Fruit fly (Drosophila melanogaster) whole organism, embryonic: ENCODE measurements around the gene CG32061.

Source experiments
- Aef1 ChIP-seq: fragments of 200-800 bp; sonication (Bioruptor generic); IDR thresholded peaks from 3 replicates; pipeline ENCODE4 v1.3.6; 2022; ENCODE audit warnings: missing biosample characterization, missing genetic modification characterization
- Bdp1 ChIP-seq: fragments of 200-800 bp; sonication (Bioruptor generic); optimal IDR thresholded peaks from 3 replicates; lab custom pipeline; 2016; ENCODE audit warnings: missing biosample characterization, missing genetic modification characterization
- CG10959 ChIP-seq: fragments of 200-800 bp; sonication (Bioruptor generic); IDR thresholded peaks from 2 replicates; pipeline ENCODE4 v1.3.6; 2022; ENCODE audit warnings: missing biosample characterization, missing genetic modification characterization
- CG10979 ChIP-seq: fragments of 200-800 bp; sonication (Bioruptor generic); optimal IDR thresholded peaks from 2 replicates; lab custom pipeline; 2018; ENCODE audit warnings: missing biosample characterization, mild to moderate bottlenecking, missing genetic modification characterization, moderate library complexity
- CG13123 ChIP-seq: fragments of 200-800 bp; sonication (Bioruptor generic); optimal IDR thresholded peaks from 2 replicates; lab custom pipeline; 2016; ENCODE audit warnings: missing biosample characterization, missing genetic modification characterization
- CG13624 ChIP-seq: fragments of 200-800 bp; sonication (Bioruptor generic); optimal IDR thresholded peaks from 2 replicates; lab custom pipeline; 2016; ENCODE audit warnings: missing biosample characterization, missing genetic modification characterization
- CG14860 ChIP-seq: fragments of 200-800 bp; sonication (Bioruptor generic); IDR thresholded peaks from 3 replicates; pipeline ENCODE4 v1.3.6; 2022; ENCODE audit warnings: missing biosample characterization, missing genetic modification characterization; ENCODE audit not compliant: partially characterized antibody
- CG15269 ChIP-seq: fragments of 200-800 bp; sonication (Bioruptor generic); optimal IDR thresholded peaks from 2 replicates; lab custom pipeline; 2018; ENCODE audit warnings: missing biosample characterization, mild to moderate bottlenecking, missing genetic modification characterization, moderate library complexity
- CG16779 ChIP-seq: fragments of 200-800 bp; sonication (Bioruptor generic); IDR thresholded peaks from 2 replicates; pipeline ENCODE4 v1.3.6; 2022; ENCODE audit warnings: missing biosample characterization, missing genetic modification characterization
- CG16813 ChIP-seq: fragments of 200-800 bp; sonication (Bioruptor generic); IDR thresholded peaks from 3 replicates; pipeline ENCODE4 v1.3.6; 2022; ENCODE audit warnings: missing biosample characterization, missing genetic modification characterization; ENCODE audit not compliant: partially characterized antibody
- CG1832 ChIP-seq: fragments of 200-800 bp; sonication (Bioruptor generic); optimal IDR thresholded peaks from 2 replicates; lab custom pipeline; 2017; ENCODE audit warnings: missing biosample characterization, mild to moderate bottlenecking, missing genetic modification characterization, inconsistent platforms
- CG18764 ChIP-seq: fragments of 200-800 bp; sonication (Bioruptor generic); optimal IDR thresholded peaks from 3 replicates; lab custom pipeline; 2016; ENCODE audit warnings: missing biosample characterization, missing genetic modification characterization
- CG2129 ChIP-seq: fragments of 200-800 bp; sonication (Bioruptor generic); IDR thresholded peaks from 2 replicates; pipeline ENCODE4 v1.3.6; 2022; ENCODE audit warnings: missing biosample characterization, missing genetic modification characterization; ENCODE audit not compliant: partially characterized antibody
- CG2202 ChIP-seq: fragments of 200-800 bp; sonication (Bioruptor generic); optimal IDR thresholded peaks from 2 replicates; lab custom pipeline; 2018; ENCODE audit warnings: missing biosample characterization, mild to moderate bottlenecking, missing genetic modification characterization
- CG2875 ChIP-seq: fragments of 200-800 bp; sonication (Bioruptor generic); optimal IDR thresholded peaks from 2 replicates; lab custom pipeline; 2017; ENCODE audit warnings: missing biosample characterization, mild to moderate bottlenecking, missing genetic modification characterization, missing genetic modification reagents
- CG31224 ChIP-seq: fragments of 200-800 bp; sonication (Bioruptor generic); IDR thresholded peaks from 2 replicates; pipeline ENCODE4 v1.3.6; 2022; ENCODE audit warnings: missing biosample characterization, missing genetic modification characterization
- CG32532 ChIP-seq: fragments of 200-800 bp; sonication (Bioruptor generic); IDR thresholded peaks from 2 replicates; pipeline ENCODE4 v1.3.6; 2022; ENCODE audit warnings: missing biosample characterization, missing genetic modification characterization
- CG3995 ChIP-seq: fragments of 200-800 bp; sonication (Bioruptor generic); optimal IDR thresholded peaks from 3 replicates; lab custom pipeline; 2016; ENCODE audit warnings: missing biosample characterization, missing genetic modification characterization
- CG7372 ChIP-seq: fragments of 200-800 bp; sonication (Bioruptor generic); IDR thresholded peaks from 2 replicates; pipeline ENCODE4 v1.3.6; 2022; ENCODE audit warnings: missing biosample characterization, missing genetic modification characterization
- CG8388 ChIP-seq: fragments of 200-800 bp; sonication (Bioruptor generic); optimal IDR thresholded peaks from 2 replicates; lab custom pipeline; 2019; ENCODE audit warnings: missing biosample characterization, mild to moderate bottlenecking, missing genetic modification characterization, moderate library complexity
- CG8944 ChIP-seq: fragments of 200-800 bp; sonication (Bioruptor generic); optimal IDR thresholded peaks from 3 replicates; lab custom pipeline; 2016; ENCODE audit warnings: missing biosample characterization, missing genetic modification characterization
- CG9609 ChIP-seq: fragments of 200-800 bp; sonication (Bioruptor generic); optimal IDR thresholded peaks from 3 replicates; lab custom pipeline; 2016; ENCODE audit warnings: missing biosample characterization, missing genetic modification characterization
- CG9876 ChIP-seq: fragments of 200-800 bp; sonication (Bioruptor generic); optimal IDR thresholded peaks from 2 replicates; lab custom pipeline; 2016; ENCODE audit warnings: missing biosample characterization, missing genetic modification characterization
- CrebB ChIP-seq: fragments of 200-800 bp; sonication (Bioruptor generic); optimal IDR thresholded peaks from 3 replicates; lab custom pipeline; 2018; ENCODE audit warnings: missing biosample characterization, mild to moderate bottlenecking, missing genetic modification characterization
- D ChIP-seq, 2 experiments: fragments of 200-800 bp in 1 of 2; fragments of >200 bp in 1 of 2; sonication (Bioruptor generic) in 1 of 2; optimal IDR thresholded peaks; 2 replicates in 1 of 2; 3 replicates in 1 of 2; lab custom pipeline; 2017; ENCODE audit warnings: mild to moderate bottlenecking in 1 of 2, missing biosample characterization in 1 of 2, missing genetic modification characterization in 1 of 2, missing genetic modification reagents in 1 of 2
- Dbx ChIP-seq: fragments of 200-800 bp; sonication (Bioruptor generic); IDR thresholded peaks from 3 replicates; pipeline ENCODE4 v1.3.6; 2022; ENCODE audit warnings: missing biosample characterization, missing genetic modification characterization
- Dip2 ChIP-seq: fragments of 200-800 bp; sonication (Bioruptor generic); IDR thresholded peaks from 2 replicates; pipeline ENCODE4 v1.3.6; 2022; ENCODE audit warnings: missing biosample characterization, missing genetic modification characterization
- Dll ChIP-seq: fragments of 200-800 bp; sonication (Bioruptor generic); IDR thresholded peaks from 4 replicates; pipeline ENCODE4 v1.3.6; 2022; ENCODE audit warnings: missing biosample characterization, missing genetic modification characterization; ENCODE audit not compliant: partially characterized antibody
- Elba2 ChIP-seq: fragments of 200-800 bp; sonication (Bioruptor generic); optimal IDR thresholded peaks from 3 replicates; lab custom pipeline; 2016; ENCODE audit warnings: missing biosample characterization, missing genetic modification characterization
- H2.0 ChIP-seq: fragments of 200-800 bp; sonication (Bioruptor generic); IDR thresholded peaks from 2 replicates; pipeline ENCODE4 v1.3.6; 2022; ENCODE audit warnings: missing biosample characterization, missing genetic modification characterization
- Hsf ChIP-seq: fragments of 200-800 bp; sonication (Bioruptor generic); optimal IDR thresholded peaks from 3 replicates; lab custom pipeline; 2016; ENCODE audit warnings: missing biosample characterization, missing genetic modification characterization
- PHDP ChIP-seq: fragments of 200-800 bp; sonication (Bioruptor generic); optimal IDR thresholded peaks from 3 replicates; lab custom pipeline; 2018; ENCODE audit warnings: missing biosample characterization, mild to moderate bottlenecking, missing genetic modification characterization, moderate library complexity
- Rx ChIP-seq: fragments of 200-800 bp; sonication (Bioruptor generic); IDR thresholded peaks from 2 replicates; pipeline ENCODE4 v1.3.6; 2022; ENCODE audit warnings: missing biosample characterization, missing genetic modification characterization
- Sox100B ChIP-seq: fragments of 200-800 bp; sonication (Bioruptor generic); optimal IDR thresholded peaks from 3 replicates; lab custom pipeline; 2018; ENCODE audit warnings: missing biosample characterization, mild to moderate bottlenecking, missing genetic modification characterization
- Sox102F ChIP-seq: fragments of 200-800 bp; sonication (Bioruptor generic); optimal IDR thresholded peaks from 2 replicates; lab custom pipeline; 2018; ENCODE audit warnings: missing biosample characterization, mild to moderate bottlenecking, missing genetic modification characterization, moderate library complexity
- abd-A ChIP-seq: fragments of 200-800 bp; sonication (Bioruptor generic); optimal IDR thresholded peaks from 3 replicates; lab custom pipeline; 2019; ENCODE audit warnings: missing biosample characterization, mild to moderate bottlenecking, missing genetic modification characterization, moderate library complexity
- bsh ChIP-seq, 2 experiments: fragments of 200-800 bp; sonication (Bioruptor generic); optimal IDR thresholded peaks; 2 replicates each; lab custom pipeline; 2017 to 2018; ENCODE audit warnings: mild to moderate bottlenecking in 2 of 2, missing biosample characterization in 2 of 2, missing genetic modification characterization in 2 of 2, moderate library complexity in 1 of 2
- gsb ChIP-seq: fragments of 200-800 bp; sonication (Bioruptor generic); IDR thresholded peaks from 2 replicates; pipeline ENCODE4 v1.3.6; 2022; ENCODE audit warnings: missing biosample characterization, missing genetic modification characterization
- gsb-n ChIP-seq: fragments of 200-800 bp; sonication (Bioruptor generic); optimal IDR thresholded peaks from 3 replicates; lab custom pipeline; 2018; ENCODE audit warnings: missing biosample characterization, mild to moderate bottlenecking, missing genetic modification characterization
- hkb ChIP-seq, 2 experiments: fragments of 200-800 bp in 1 of 2; fragments of >200 bp in 1 of 2; sonication (Bioruptor generic) in 1 of 2; IDR thresholded peaks in 1 of 2; optimal IDR thresholded peaks in 1 of 2; 2 replicates each; pipeline versions ENCODE4 v1.3.6 to Lab custom; 2017 to 2022; ENCODE audit warnings: missing biosample characterization in 1 of 2, missing genetic modification characterization in 1 of 2
- jigr1 ChIP-seq: fragments of 200-800 bp; sonication (Bioruptor generic); IDR thresholded peaks from 3 replicates; pipeline ENCODE4 v1.3.6; 2022; ENCODE audit warnings: missing biosample characterization, missing genetic modification characterization
- ken ChIP-seq: fragments of 200-800 bp; sonication (Bioruptor generic); IDR thresholded peaks from 3 replicates; pipeline ENCODE4 v1.3.6; 2022; ENCODE audit warnings: missing biosample characterization, missing genetic modification characterization
- lmd ChIP-seq: fragments of 200-800 bp; sonication (Bioruptor generic); IDR thresholded peaks from 2 replicates; pipeline ENCODE4 v1.3.6; 2022; ENCODE audit warnings: missing biosample characterization, missing genetic modification characterization
- maf-S ChIP-seq: fragments of 200-800 bp; sonication (Bioruptor generic); optimal IDR thresholded peaks from 2 replicates; lab custom pipeline; 2016; ENCODE audit warnings: missing biosample characterization, missing genetic modification characterization
- pros ChIP-seq: fragments of 200-800 bp; sonication (Bioruptor generic); optimal IDR thresholded peaks from 3 replicates; lab custom pipeline; 2019; ENCODE audit warnings: missing biosample characterization, mild to moderate bottlenecking, missing genetic modification characterization, moderate library complexity
- psq ChIP-seq: fragments of 200-800 bp; sonication (Bioruptor generic); optimal IDR thresholded peaks from 2 replicates; lab custom pipeline; 2017; ENCODE audit warnings: missing biosample characterization, missing genetic modification characterization
- ro ChIP-seq: fragments of 200-800 bp; sonication (Bioruptor generic); IDR thresholded peaks from 2 replicates; pipeline ENCODE4 v1.3.6; 2022; ENCODE audit warnings: missing biosample characterization, missing genetic modification characterization
- sens ChIP-seq: fragments of 200-800 bp; sonication (Bioruptor generic); peaks from one replicate; lab custom pipeline; 2016; ENCODE audit warnings: missing biosample characterization, missing genetic modification characterization
- stc ChIP-seq: fragments of 200-800 bp; sonication (Bioruptor generic); IDR thresholded peaks from 2 replicates; pipeline ENCODE4 v1.3.6; 2022; ENCODE audit warnings: missing biosample characterization, missing genetic modification characterization
- tin ChIP-seq: fragments of 200-800 bp; sonication (Bioruptor generic); optimal IDR thresholded peaks from 3 replicates; lab custom pipeline; 2016; ENCODE audit warnings: missing biosample characterization, missing genetic modification characterization
- vfl ChIP-seq: fragments of 200-800 bp; sonication (Bioruptor generic); optimal IDR thresholded peaks from 2 replicates; lab custom pipeline; 2016; ENCODE audit warnings: missing biosample characterization, missing genetic modification characterization

Gene CG32061

dm6 chr3L:10428027-10428426, 35.6 kb upstream of the CG32061 start (continued):
- TF ChIP-seq Rx (no peak; the same call in 1 of the 2 replicates), CG13624 (no peak), maf-S (GFP tag; lab: Kevin White, UChicago) (no peak), CG8944 (no peak), bsh (GFP tag; optimal IDR thresholded peaks at IDR 0.05; lab: Kevin White, UChicago) (peak in 1 of 2 experiments; percentile 80), CG10959 (peak; percentile 19; the same call in 1 of the 2 replicates), D (optimal IDR thresholded peaks at IDR 0.05; lab: Kevin White, UChicago) (no peak), D (GFP tag; optimal IDR thresholded peaks at IDR 0.05; lab: Kevin White, UChicago) (peak; percentile 55), ro (GFP tag; lab: Robert Waterston, UW) (no peak), CG9876 (GFP tag; lab: Kevin White, UChicago) (no peak), vfl (GFP tag; lab: Kevin White, UChicago) (no peak), Sox100B (GFP tag; lab: Kevin White, UChicago) (peak; percentile 41), CG16779 (no peak), Hsf (GFP tag; lab: Kevin White, UChicago) (no peak), hkb (optimal IDR thresholded peaks at IDR 0.05; lab: Kevin White, UChicago) (no peak), hkb (GFP tag; IDR thresholded peaks at IDR 0.05; lab: Robert Waterston, UW) (peak; percentile 53; the same call in 1 of the 2 replicates), PHDP (peak; percentile 46), Aef1 (GFP tag; lab: Robert Waterston, UW) (no peak), CG9609 (no peak), CG14860 (no peak), stc (GFP tag; lab: Robert Waterston, UW) (0 out of 2 replicates have a peak, but pooled peaks have one; percentile 48), gsb (GFP tag; lab: Robert Waterston, UW) (no peak), Bdp1 (GFP tag; lab: Kevin White, UChicago) (no peak), Elba2 (no peak), CG31224 (GFP tag; lab: Robert Waterston, UW) (no peak), CG16813 (GFP tag; lab: Robert Waterston, UW) (no peak), CG2202 (tag; lab: Kevin White, UChicago) (no peak), CG3995 (GFP tag; lab: Kevin White, UChicago) (no peak), CG18764 (GFP tag; lab: Kevin White, UChicago) (peak; percentile 26), lmd (GFP tag; lab: Robert Waterston, UW) (peak; percentile 43; the same call in 1 of the 2 replicates), Dbx (GFP tag; lab: Robert Waterston, UW) (no peak), pros (GFP tag; lab: Kevin White, UChicago) (no peak), Sox102F (GFP tag; lab: Kevin White, UChicago) (peak; percentile 78), ken (GFP tag; lab: Robert Waterston, UW) (peak; percentile 38; the same call in 1 of the 3 replicates), CG7372 (no peak), CG13123 (GFP tag; lab: Kevin White, UChicago) (no peak), CG10979 (tag; lab: Kevin White, UChicago) (peak; percentile 66), CG2129 (GFP tag; lab: Robert Waterston, UW) (no peak), tin (GFP tag; lab: Kevin White, UChicago) (peak; percentile 47), Dll (GFP tag; lab: Robert Waterston, UW) (no peak), CG8388 (GFP tag; lab: Kevin White, UChicago) (peak; percentile 67), sens (GFP tag; lab: Kevin White, UChicago) (peak; percentile 91), abd-A (no peak), CG1832 (no peak), CG2875 (GFP tag; lab: Kevin White, UChicago) (peak; percentile 31), CG32532 (no peak), Dip2 (GFP tag; lab: Robert Waterston, UW) (no peak), gsb-n (tag; lab: Kevin White, UChicago) (peak; percentile 52), CG15269 (peak; percentile 33), jigr1 (GFP tag; lab: Robert Waterston, UW) (no peak), CrebB (tag; lab: Kevin White, UChicago) (no peak), H2.0 (GFP tag; lab: Robert Waterston, UW) (no peak), psq (GFP tag; lab: Kevin White, UChicago) (no peak)
